Fruit fly (Drosophila melanogaster) whole organism: ENCODE results near the gene ssp7.

Experiments
- CG8478 ChIP-seq: fragments of >200 bp; optimal IDR thresholded peaks from 2 replicates; lab custom pipeline; 2018; ENCODE audit warnings: inconsistent platforms
- EcR ChIP-seq, 2 experiments: fragments of >200 bp; optimal IDR thresholded peaks; 2 replicates each; lab custom pipeline; 2017; ENCODE audit warnings: missing biosample characterization in 2 of 2, missing genetic modification characterization in 2 of 2, missing genetic modification reagents in 2 of 2
- pan ChIP-seq: fragments of >200 bp; optimal IDR thresholded peaks from 2 replicates; lab custom pipeline; 2017
- psq ChIP-seq: fragments of >200 bp; optimal IDR thresholded peaks from 2 replicates; lab custom pipeline; 2017
- usp ChIP-seq: fragments of >200 bp; optimal IDR thresholded peaks from 2 replicates; lab custom pipeline; 2017; ENCODE audit warnings: missing biosample characterization, missing genetic modification characterization, mixed read lengths

DNA sequence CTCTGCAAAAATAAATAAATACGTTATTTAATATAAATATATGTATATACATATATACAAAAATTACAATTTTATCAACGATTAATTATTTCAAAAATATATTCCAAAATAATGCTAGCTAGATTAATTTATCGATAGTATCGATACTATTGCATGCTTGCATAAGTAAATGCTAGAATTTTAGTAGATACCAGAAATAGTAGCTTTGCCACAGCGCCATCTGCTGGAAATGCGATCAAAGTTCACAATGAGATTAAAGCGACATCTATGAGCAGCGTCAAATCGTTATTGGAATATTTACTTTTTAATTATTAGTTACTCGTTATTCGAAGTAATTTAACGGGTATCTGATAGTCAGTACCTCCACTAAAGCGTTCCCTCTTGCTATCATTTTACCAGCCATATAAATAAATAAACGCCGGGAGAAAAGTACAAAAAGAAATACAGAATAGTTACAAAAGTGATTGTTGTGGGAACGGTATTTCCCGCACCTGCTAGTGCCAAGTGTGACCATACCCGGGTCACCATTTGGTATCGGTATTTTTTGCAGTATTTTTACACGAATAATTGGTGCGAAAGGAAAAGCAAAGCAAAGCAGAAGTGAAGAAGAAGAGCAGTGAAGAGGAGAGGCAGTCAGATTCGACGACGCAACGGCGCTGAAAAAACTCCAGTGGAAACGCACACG lies 13.9 kb upstream of the ssp7 start, which contains the start of the genes rtv and Dlic:
- TF ChIP-seq pan (lab: Kevin White, UChicago) (no peak), EcR (GFP tag; optimal IDR thresholded peaks at IDR 0.05; lab: Kevin White, UChicago) (no peak), psq (lab: Kevin White, UChicago) (no peak), CG8478 (lab: Kevin White, UChicago) (no peak), usp (GFP tag; lab: Kevin White, UChicago) (no peak)
